Worm (Caenorhabditis elegans): ENCODE measurements around the gene ncs-7.

Gene ncs-7

ce11 chrX:17630888-17631287, 16.5 kb downstream of the ncs-7 start (continued):
- TF ChIP-seq spr-3 (GFP tag; optimal IDR thresholded peaks at IDR 0.05) (no peak), pqm-1 (tag; optimal IDR thresholded peaks at IDR 0.05) (peak; percentile 30), duxl-1 (tag; optimal IDR thresholded peaks at IDR 0.05; ENCODE audit: poor library complexity) (no peak), Y48G9A.11 (GFP tag; IDR thresholded peaks at IDR 0.05) (no peak), dmd-6 (GFP tag; IDR thresholded peaks at IDR 0.05) (peak; percentile 90), zip-11 (GFP tag; IDR thresholded peaks at IDR 0.05) (no peak), nhr-76 (tag; optimal IDR thresholded peaks at IDR 0.05) (no peak), mxl-2 (GFP tag; conservative IDR thresholded peaks at IDR 0.05) (peak; percentile 72), madf-5 (GFP tag; IDR thresholded peaks at IDR 0.05) (0 out of 4 replicates have a peak, but pooled peaks of 1 of the 2 experiments have one; percentile 24), nhr-28 (tag; optimal IDR thresholded peaks at IDR 0.05) (peak; percentile 71), hmg-1.1 (GFP tag; IDR thresholded peaks at IDR 0.05) (peak; percentile 42; the same call in 1 of the 2 replicates), F10B5.3 (tag; optimal IDR thresholded peaks at IDR 0.05) (no peak), zfp-3 (GFP tag; conservative IDR thresholded peaks at IDR 0.05) (peak; percentile 81; the same call in 1 of the 2 replicates), nhr-237 (tag; optimal IDR thresholded peaks at IDR 0.05) (no peak), ZK546.5 (tag; optimal IDR thresholded peaks at IDR 0.05) (no peak), F26F4.8 (GFP tag; conservative IDR thresholded peaks at IDR 0.05) (no peak), mdl-1 (tag; optimal IDR thresholded peaks at IDR 0.05) (peak in 1 of 2 experiments; percentile 87), ceh-44 (GFP tag; IDR thresholded peaks at IDR 0.05) (no peak), arid-1 (GFP tag; conservative IDR thresholded peaks at IDR 0.05) (0 out of 2 replicates have a peak, but pooled peaks have one; percentile 27), hlh-30 (tag; optimal IDR thresholded peaks at IDR 0.05; ENCODE audit: insufficient read depth) (peak; percentile 90), dve-1 (tag; optimal IDR thresholded peaks at IDR 0.05; ENCODE audit: insufficient read depth) (peak; percentile 89), ceh-82 (tag; optimal IDR thresholded peaks at IDR 0.05) (no peak), lsy-2 (tag; optimal IDR thresholded peaks at IDR 0.05) (peak in 1 of 2 experiments; percentile 36), mes-2 (tag; optimal IDR thresholded peaks at IDR 0.05; ENCODE audit: poor library complexity, severe bottlenecking) (no peak), Y105C5A.15 (GFP tag; IDR thresholded peaks at IDR 0.05) (0 out of 2 replicates have a peak, but pooled peaks have one; percentile 31), R02D3.7 (tag; optimal IDR thresholded peaks at IDR 0.05) (no peak), set-16 (GFP tag; IDR thresholded peaks at IDR 0.05) (peak; percentile 37; the same call in 1 of the 2 replicates), attf-4 (tag; optimal IDR thresholded peaks at IDR 0.05) (no peak), Y5F2A.4 (GFP tag; optimal IDR thresholded peaks at IDR 0.05) (no peak), mxl-3 (GFP tag; optimal IDR thresholded peaks at IDR 0.05) (peak; percentile 81), madf-9 (GFP tag; conservative IDR thresholded peaks at IDR 0.05) (peak; percentile 24; the same call in 1 of the 2 replicates), nhr-42 (GFP tag; IDR thresholded peaks at IDR 0.05) (peak; percentile 75; the same call in 1 of the 2 replicates), gei-8 (GFP tag; optimal IDR thresholded peaks at IDR 0.05) (peak; percentile 50), ceh-32 (tag; optimal IDR thresholded peaks at IDR 0.05; ENCODE audit: poor library complexity) (no peak), lir-3 (tag; optimal IDR thresholded peaks at IDR 0.05) (no peak), dmd-8 (GFP tag; IDR thresholded peaks at IDR 0.05) (no peak), nhr-11 (tag; optimal IDR thresholded peaks at IDR 0.05) (no peak), nhr-102 (tag; optimal IDR thresholded peaks at IDR 0.05) (peak; percentile 75), jun-1 (tag; optimal IDR thresholded peaks at IDR 0.05) (no peak), daf-19 (GFP tag; conservative IDR thresholded peaks at IDR 0.05) (no peak), ces-1 (GFP tag; optimal IDR thresholded peaks at IDR 0.05) (no peak), unc-130 (GFP tag; optimal IDR thresholded peaks at IDR 0.05) (no peak), dpl-1 (GFP tag; optimal IDR thresholded peaks at IDR 0.05) (peak; percentile 0), vab-7 (GFP tag; IDR thresholded peaks at IDR 0.05) (no peak), skn-1 (tag; optimal IDR thresholded peaks at IDR 0.05) (no peak), php-3 (GFP tag; IDR thresholded peaks at IDR 0.05) (no peak; the same call in 1 of the 2 replicates), D1046.2 (GFP tag; IDR thresholded peaks at IDR 0.05) (no peak), lin-39 (tag; optimal IDR thresholded peaks at IDR 0.05) (no peak), zfp-2 (tag; optimal IDR thresholded peaks at IDR 0.05) (no peak), lin-15B (tag; optimal IDR thresholded peaks at IDR 0.05) (no peak), rbr-2 (tag; optimal IDR thresholded peaks at IDR 0.05) (no peak)
